Worm (Caenorhabditis elegans) whole organism, young adult: ENCODE data around the gene degl-1.
"Not testable (repeated sequence)": the region's sequence is repeated elsewhere in the genome, so short reads cannot be mapped to it uniquely, and the experiment has no call there.

Source experiments
- C06A6.2 ChIP-seq: fragments of 200-800 bp; sonication (Bioruptor generic); conservative IDR thresholded peaks from 2 replicates; pipeline ENCODE4 v1.3.6; 2022; ENCODE audit warnings: missing genetic modification characterization, missing compliant biosample characterization
- K11D2.4 ChIP-seq: fragments of 200-800 bp; sonication (Bioruptor generic); IDR thresholded peaks from 2 replicates; pipeline ENCODE4 v1.3.6; 2022; ENCODE audit warnings: missing genetic modification reagents, missing genetic modification characterization, missing compliant biosample characterization
- K12H6.12 ChIP-seq: fragments of 200-800 bp; sonication (Bioruptor generic); optimal IDR thresholded peaks from 2 replicates; lab custom pipeline; 2018; ENCODE audit warnings: mild to moderate bottlenecking, missing genetic modification characterization, missing compliant biosample characterization
- T26A5.8 ChIP-seq: sonication (generic microtip); optimal IDR thresholded peaks from 2 replicates; lab custom pipeline; 2016; ENCODE audit warnings: missing genetic modification characterization, missing compliant biosample characterization
- Y67H2A.10 ChIP-seq: fragments of 200-800 bp; sonication (Bioruptor generic); conservative IDR thresholded peaks from 2 replicates; pipeline ENCODE4 v1.3.6; 2022; ENCODE audit warnings: missing genetic modification reagents, missing genetic modification characterization, missing compliant biosample characterization
- Y95B8A.8 ChIP-seq: fragments of 200-800 bp; sonication (Bioruptor generic); IDR thresholded peaks from 2 replicates; pipeline ENCODE4 v1.3.6; 2022; ENCODE audit warnings: missing genetic modification reagents, missing genetic modification characterization, missing compliant biosample characterization
- aptf-2 ChIP-seq: fragments of 200-800 bp; sonication (Bioruptor generic); conservative IDR thresholded peaks from 2 replicates; pipeline ENCODE4 v1.3.6; 2022; ENCODE audit warnings: missing genetic modification reagents, missing genetic modification characterization, missing compliant biosample characterization
- atf-7 ChIP-seq: sonication (generic microtip); optimal IDR thresholded peaks from 2 replicates; lab custom pipeline; 2017; ENCODE audit warnings: mild to moderate bottlenecking, missing genetic modification characterization, missing compliant biosample characterization
- attf-5 ChIP-seq: fragments of 200-800 bp; sonication (Bioruptor generic); optimal IDR thresholded peaks from 2 replicates; lab custom pipeline; 2018; ENCODE audit warnings: mild to moderate bottlenecking, missing genetic modification characterization, missing compliant biosample characterization
- cebp-1 ChIP-seq, 2 experiments: fragments of 200-800 bp in 1 of 2; sonication (Bioruptor generic) in 1 of 2; sonication (generic microtip) in 1 of 2; IDR thresholded peaks in 1 of 2; optimal IDR thresholded peaks in 1 of 2; 2 replicates each; pipeline versions ENCODE4 v1.3.6 to Lab custom; 2017 to 2022; ENCODE audit warnings: missing compliant biosample characterization in 2 of 2, missing genetic modification characterization in 2 of 2, mild to moderate bottlenecking in 1 of 2, missing genetic modification reagents in 1 of 2, moderate library complexity in 1 of 2
- ceh-100 ChIP-seq: fragments of 200-800 bp; sonication (Bioruptor generic); IDR thresholded peaks from 2 replicates; pipeline ENCODE4 v1.3.6; 2022; ENCODE audit warnings: missing genetic modification reagents, missing genetic modification characterization, missing compliant biosample characterization
- ceh-27 ChIP-seq: fragments of 200-800 bp; sonication (Bioruptor generic); optimal IDR thresholded peaks from 2 replicates; lab custom pipeline; 2018; ENCODE audit warnings: mild to moderate bottlenecking, missing genetic modification characterization, moderate library complexity, missing compliant biosample characterization
- dpl-1 ChIP-seq: fragments of 150-350 bp; optimal IDR thresholded peaks from 2 replicates; lab custom pipeline; 2014; ENCODE audit warnings: missing biosample characterization, missing genetic modification reagents, missing genetic modification characterization
- egl-44 ChIP-seq: fragments of 200-800 bp; sonication (Bioruptor generic); IDR thresholded peaks from 2 replicates; pipeline ENCODE4 v1.3.6; 2022; ENCODE audit warnings: missing genetic modification reagents, missing genetic modification characterization, missing compliant biosample characterization
- ekl-4 ChIP-seq: fragments of 200-800 bp; sonication (Bioruptor generic); IDR thresholded peaks from 2 replicates; pipeline ENCODE4 v1.3.6; 2022; ENCODE audit warnings: missing genetic modification reagents, missing genetic modification characterization, missing compliant biosample characterization
- him-1 ChIP-seq: sonication (generic microtip); optimal IDR thresholded peaks from 2 replicates; lab custom pipeline; 2016; ENCODE audit warnings: missing genotype, missing genetic modification reagents, missing genetic modification characterization, missing compliant biosample characterization
- hmg-1.2 ChIP-seq: fragments of 200-800 bp; sonication (Bioruptor generic); IDR thresholded peaks from 2 replicates; pipeline ENCODE4 v1.3.6; 2022; ENCODE audit warnings: missing genetic modification reagents, missing genetic modification characterization, missing compliant biosample characterization
- let-526 ChIP-seq: fragments of 200-800 bp; sonication (Bioruptor generic); IDR thresholded peaks from 2 replicates; pipeline ENCODE4 v1.3.6; 2022; ENCODE audit warnings: missing genetic modification reagents, missing genetic modification characterization, missing compliant biosample characterization
- lir-1 ChIP-seq: fragments of 200-800 bp; sonication (Bioruptor generic); conservative IDR thresholded peaks from 2 replicates; pipeline ENCODE4 v1.3.6; 2022; ENCODE audit warnings: missing genetic modification reagents, missing genetic modification characterization, missing compliant biosample characterization
- madf-10 ChIP-seq: sonication (generic microtip); optimal IDR thresholded peaks from 2 replicates; lab custom pipeline; 2016; ENCODE audit warnings: mild to moderate bottlenecking, missing genetic modification characterization, missing compliant biosample characterization
- madf-8 ChIP-seq: fragments of 200-800 bp; sonication (Bioruptor generic); conservative IDR thresholded peaks from 2 replicates; pipeline ENCODE4 v1.3.6; 2022; ENCODE audit warnings: missing genetic modification reagents, missing genetic modification characterization, missing compliant biosample characterization
- mcd-1 ChIP-seq: fragments of 200-800 bp; sonication (Bioruptor generic); IDR thresholded peaks from 2 replicates; pipeline ENCODE4 v1.3.6; 2022; ENCODE audit warnings: missing genetic modification reagents, missing genetic modification characterization, missing compliant biosample characterization
- nfya-1 ChIP-seq: sonication (generic microtip); optimal IDR thresholded peaks from 2 replicates; lab custom pipeline; 2017; ENCODE audit warnings: antibody characterized with exemption, missing compliant biosample characterization, missing genetic modification characterization, borderline replicate concordance; ENCODE audit not compliant: insufficient read depth
- nfyb-1 ChIP-seq: fragments of 200-800 bp; sonication (Bioruptor generic); IDR thresholded peaks from 2 replicates; pipeline ENCODE4 v1.3.6; 2022; ENCODE audit warnings: missing genetic modification reagents, missing genetic modification characterization, missing compliant biosample characterization
- nhr-120 ChIP-seq: fragments of 200-800 bp; sonication (Bioruptor generic); IDR thresholded peaks from 2 replicates; pipeline ENCODE4 v1.3.6; 2022; ENCODE audit warnings: missing genetic modification characterization, missing compliant biosample characterization
- nhr-179 ChIP-seq: sonication (generic microtip); optimal IDR thresholded peaks from 2 replicates; lab custom pipeline; 2016; ENCODE audit warnings: mild to moderate bottlenecking, missing genetic modification characterization, missing compliant biosample characterization
- nhr-80 ChIP-seq: sonication (generic microtip); optimal IDR thresholded peaks from 2 replicates; lab custom pipeline; 2016; ENCODE audit warnings: missing genetic modification characterization, missing compliant biosample characterization
- pbrm-1 ChIP-seq: fragments of 200-800 bp; sonication (Bioruptor generic); IDR thresholded peaks from 2 replicates; pipeline ENCODE4 v1.3.6; 2022; ENCODE audit warnings: missing genetic modification reagents, missing genetic modification characterization, missing compliant biosample characterization
- rcor-1 ChIP-seq: fragments of 200-800 bp; sonication (Bioruptor generic); IDR thresholded peaks from 2 replicates; pipeline ENCODE4 v1.3.6; 2022; ENCODE audit warnings: missing genetic modification reagents, missing genetic modification characterization, missing compliant biosample characterization
- snpc-1.1 ChIP-seq: sonication (generic microtip); optimal IDR thresholded peaks from 2 replicates; lab custom pipeline; 2017; ENCODE audit warnings: missing genetic modification characterization, mild to moderate bottlenecking, missing compliant biosample characterization, antibody characterized with exemption, moderate library complexity, missing genotype, missing genetic modification reagents; ENCODE audit not compliant: insufficient read depth
- snpc-1.3 ChIP-seq: sonication (generic microtip); optimal IDR thresholded peaks from 2 replicates; lab custom pipeline; 2017; ENCODE audit warnings: missing genetic modification characterization, mild to moderate bottlenecking, missing compliant biosample characterization, antibody characterized with exemption, moderate library complexity, missing genotype, missing genetic modification reagents; ENCODE audit not compliant: insufficient read depth
- snpc-4 ChIP-seq, 5 experiments: fragments of 150-350 bp in 1 of 5; sonication (generic microtip) in 4 of 5; optimal IDR thresholded peaks; 2 replicates each; lab custom pipeline; 2014 to 2018; ENCODE audit warnings: missing genetic modification characterization in 5 of 5, missing biosample characterization in 3 of 5, antibody characterized with exemption in 2 of 5, mild to moderate bottlenecking in 2 of 5, missing compliant biosample characterization in 2 of 5, missing genotype in 2 of 5, moderate library complexity in 2 of 5, missing genetic modification reagents in 1 of 5
- tlf-1 ChIP-seq: fragments of 200-800 bp; sonication (Bioruptor generic); optimal IDR thresholded peaks from 2 replicates; lab custom pipeline; 2018; ENCODE audit warnings: mild to moderate bottlenecking, missing genetic modification characterization, missing compliant biosample characterization
- zfh-2 ChIP-seq: fragments of 200-800 bp; sonication (Bioruptor generic); conservative IDR thresholded peaks from 2 replicates; pipeline ENCODE4 v1.3.6; 2022; ENCODE audit warnings: missing genetic modification reagents, missing genetic modification characterization, missing compliant biosample characterization

degl-1 gene

DNA sequence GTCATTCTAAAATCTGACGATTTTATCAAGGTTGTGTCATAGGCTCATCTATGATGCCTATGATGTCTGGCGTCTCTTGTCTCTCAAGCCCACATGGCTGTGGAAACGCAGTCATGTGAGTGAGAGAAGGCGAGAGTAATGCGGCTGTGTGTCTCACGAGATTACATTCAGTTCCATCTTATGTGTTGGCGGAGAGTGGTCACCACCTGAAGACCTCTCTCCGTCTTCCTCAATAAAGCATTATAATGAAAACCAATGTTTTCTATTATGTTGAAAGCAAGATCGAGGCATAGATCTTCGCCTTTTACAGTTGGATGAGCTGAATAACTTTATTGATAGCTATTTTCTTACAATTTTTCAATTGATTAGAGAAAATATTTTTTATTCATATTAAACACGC is 7.9 kb downstream of the degl-1 start:
- TF ChIP-seq pbrm-1 (GFP tag; lab: Robert Waterston, UW) (0 out of 2 replicates have a peak, but pooled peaks have one; percentile 38), mcd-1 (peak; percentile 74), snpc-4 (GFP tag; optimal IDR thresholded peaks at IDR 0.05; lab: Kevin White, UChicago) (peak; percentile 20), ceh-100 (GFP tag; lab: Robert Waterston, UW) (0 out of 2 replicates have a peak, but pooled peaks have one; percentile 40), K12H6.12 (tag; lab: Kevin White, UChicago) (peak; percentile 9), nfyb-1 (GFP tag; lab: Robert Waterston, UW) (0 out of 2 replicates have a peak, but pooled peaks have one; percentile 41), Y95B8A.8 (GFP tag; lab: Robert Waterston, UW) (0 out of 2 replicates have a peak, but pooled peaks have one; percentile 7), ceh-27 (GFP tag; lab: Kevin White, UChicago) (peak; percentile 26), K11D2.4 (GFP tag; lab: Robert Waterston, UW) (peak; percentile 42; the same call in 1 of the 2 replicates), lir-1 (GFP tag; lab: Robert Waterston, UW) (peak; percentile 27; the same call in 1 of the 2 replicates), attf-5 (GFP tag; lab: Kevin White, UChicago) (peak; percentile 39), nhr-80 (tag; lab: Kevin White, UChicago) (peak; percentile 28), let-526 (GFP tag; lab: Robert Waterston, UW) (peak; percentile 6; the same call in 1 of the 2 replicates), cebp-1 (GFP tag; IDR thresholded peaks at IDR 0.05; lab: Robert Waterston, UW) (0 out of 2 replicates have a peak, but pooled peaks have one; percentile 18), C06A6.2 (GFP tag; lab: Robert Waterston, UW) (peak; percentile 58; the same call in 1 of the 2 replicates), egl-44 (GFP tag; lab: Robert Waterston, UW) (peak; percentile 73; the same call in 1 of the 2 replicates), hmg-1.2 (GFP tag; lab: Robert Waterston, UW) (peak; percentile 56; the same call in 1 of the 2 replicates), ekl-4 (peak; percentile 57; the same call in 1 of the 2 replicates), rcor-1 (peak; percentile 65; the same call in 1 of the 2 replicates), Y67H2A.10 (GFP tag; lab: Robert Waterston, UW) (0 out of 2 replicates have a peak, but pooled peaks have one; percentile 8)
- not testable (repeated sequence) for TF ChIP-seq snpc-4, cebp-1 (tag; optimal IDR thresholded peaks at IDR 0.05; lab: Kevin White, UChicago)

DNA sequence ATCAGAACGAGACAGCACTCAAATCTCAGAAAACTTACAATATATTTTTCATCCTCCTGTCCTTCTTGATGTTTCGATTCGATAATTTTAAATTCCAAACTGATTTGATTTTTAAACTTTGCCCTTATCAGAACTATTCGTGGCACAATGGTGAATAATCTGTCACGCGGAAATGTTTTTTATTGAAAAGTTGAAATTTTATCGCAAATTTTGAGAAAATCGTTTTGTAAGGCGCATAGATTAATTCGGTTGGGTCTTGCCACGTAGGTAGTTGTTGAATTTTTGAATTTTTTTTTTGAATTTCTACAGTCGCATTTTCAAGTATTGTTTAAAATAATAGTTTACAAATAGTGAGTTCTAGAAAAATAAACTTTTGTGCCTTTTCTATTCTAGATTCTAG is 10.4 kb downstream of the degl-1 start, which contains the start of gene ptp-5.2:
TSS of gene ptp-5.2 (minus strand) at position 101 of the 400 bp plus-strand sequence.
- no peak for TF ChIP-seq madf-10
- no peak for TF ChIP-seq aptf-2 (GFP tag; lab: Robert Waterston, UW)
- TF ChIP-seq tlf-1 (GFP tag; lab: Kevin White, UChicago): no peak
- TF ChIP-seq C06A6.2 (GFP tag; lab: Robert Waterston, UW): no peak
- no peak for TF ChIP-seq dpl-1 (GFP tag; lab: Kevin White, UChicago)
- TF ChIP-seq nhr-179 (tag; lab: Kevin White, UChicago): no peak
- no peak for TF ChIP-seq nhr-120 (GFP tag; lab: Robert Waterston, UW)
- TF ChIP-seq snpc-1.3: no peak
- no peak for TF ChIP-seq nfya-1

DNA sequence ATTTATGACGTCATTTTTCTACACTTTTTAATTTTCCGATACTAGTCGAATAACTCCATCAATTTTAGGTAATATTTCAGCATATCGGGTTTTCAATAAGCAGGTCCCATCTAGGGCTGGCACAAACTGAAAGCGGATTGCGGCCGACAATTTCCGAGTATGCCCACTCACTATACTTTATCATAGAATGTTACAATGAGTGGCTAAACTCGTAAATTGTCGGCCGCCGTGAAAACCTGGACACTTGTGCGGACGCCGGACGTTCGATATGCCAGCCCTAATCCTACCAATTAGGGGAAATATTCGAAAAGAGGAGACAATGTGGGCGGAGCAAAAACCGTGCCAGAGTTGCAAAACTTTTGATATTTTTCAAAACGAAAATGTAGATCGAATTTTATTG is 11.6 kb downstream of the degl-1 start:
- TF ChIP-seq madf-8 (GFP tag; lab: Robert Waterston, UW) (no peak), K11D2.4 (GFP tag; lab: Robert Waterston, UW) (no peak), snpc-1.1 (tag; lab: Kevin White, UChicago) (peak; percentile 51), atf-7 (tag; lab: Kevin White, UChicago) (no peak), zfh-2 (GFP tag; lab: Robert Waterston, UW) (no peak), hmg-1.2 (GFP tag; lab: Robert Waterston, UW) (peak; percentile 36), T26A5.8 (tag; lab: Kevin White, UChicago) (no peak), him-1 (no peak), snpc-4 (GFP tag; optimal IDR thresholded peaks at IDR 0.05; lab: Kevin White, UChicago) (no peak), snpc-4 (tag; optimal IDR thresholded peaks at IDR 0.05; lab: Kevin White, UChicago) (peak in 3 of 4 experiments; percentile 72 to 92 (median 77))
